Worm (Caenorhabditis elegans) whole organism, midembryonic: ENCODE data around the gene irg-6.
"Not testable (repeated sequence)": the region's sequence is repeated elsewhere in the genome, so short reads cannot be mapped to it uniquely, and the experiment has no call there.

Source experiments
- T22C8.4 ChIP-seq: fragments of 200-800 bp; sonication (Bioruptor generic); IDR thresholded peaks from 2 replicates; pipeline ENCODE4 v1.3.6; 2022; ENCODE audit warnings: missing genetic modification characterization, missing compliant biosample characterization
- cog-1 ChIP-seq: sonication (generic microtip); optimal IDR thresholded peaks from 2 replicates; lab custom pipeline; 2016; ENCODE audit warnings: missing genetic modification characterization, missing compliant biosample characterization
- flt-1 ChIP-seq: fragments of 200-800 bp; sonication (Bioruptor generic); IDR thresholded peaks from 2 replicates; pipeline ENCODE4 v1.3.6; 2022; ENCODE audit warnings: missing genetic modification characterization, missing compliant biosample characterization
- klf-2 ChIP-seq: fragments of 200-800 bp; sonication (Bioruptor generic); conservative IDR thresholded peaks from 2 replicates; pipeline ENCODE4 v1.3.6; 2022; ENCODE audit warnings: missing genetic modification reagents, missing genetic modification characterization, missing compliant biosample characterization
- med-1 ChIP-seq: sonication (generic microtip); optimal IDR thresholded peaks from 2 replicates; lab custom pipeline; 2017; ENCODE audit warnings: missing genetic modification characterization, mild to moderate bottlenecking, missing compliant biosample characterization, antibody characterized with exemption, missing genetic modification reagents; ENCODE audit not compliant: insufficient read depth
- ref-1 ChIP-seq: fragments of 200-800 bp; sonication (Bioruptor generic); conservative IDR thresholded peaks from 2 replicates; pipeline ENCODE4 v1.3.6; 2022; ENCODE audit warnings: missing genetic modification reagents, missing genetic modification characterization, missing compliant biosample characterization
- tab-1 ChIP-seq: fragments of 200-800 bp; sonication (Bioruptor generic); IDR thresholded peaks from 2 replicates; pipeline ENCODE4 v1.3.6; 2022; ENCODE audit warnings: missing genetic modification characterization, missing compliant biosample characterization
- ztf-23 ChIP-seq: fragments of 200-800 bp; sonication (Bioruptor generic); IDR thresholded peaks from 2 replicates; pipeline ENCODE4 v1.3.6; 2022; ENCODE audit warnings: missing genetic modification reagents, missing genetic modification characterization, missing compliant biosample characterization
- ztf-29 ChIP-seq: fragments of 200-800 bp; sonication (Bioruptor generic); IDR thresholded peaks from 2 replicates; pipeline ENCODE4 v1.3.6; 2022; ENCODE audit warnings: missing genetic modification reagents, missing genetic modification characterization, missing compliant biosample characterization

The irg-6 gene

DNA sequence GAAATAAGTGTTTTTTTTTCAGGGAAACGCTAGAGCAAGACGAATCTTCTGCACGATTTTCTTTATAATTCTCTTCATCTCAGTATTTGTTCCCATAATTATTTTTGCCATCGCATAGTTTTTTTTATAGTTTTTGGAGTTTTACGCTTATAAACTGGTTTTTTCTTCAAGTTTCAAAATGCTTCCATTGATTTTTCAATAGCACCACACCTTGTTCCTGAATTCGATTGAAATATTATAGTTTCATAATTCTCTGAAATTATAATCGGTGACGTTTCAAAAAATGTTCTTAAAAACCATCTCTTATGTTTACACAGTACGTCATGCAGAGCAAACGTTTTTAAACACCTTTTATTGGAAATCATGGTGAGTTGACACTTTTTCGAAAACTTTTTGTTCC is 21.6 kb downstream of the irg-6 start, which contains the start of gene K08D8.12:
K08D8.12 (plus strand) TSS at position 301 of the 400 bp plus-strand sequence.
- TF ChIP-seq klf-2 = no peak
- TF ChIP-seq ztf-23 (GFP tag; lab: Robert Waterston, UW) = no peak
- no peak for TF ChIP-seq tab-1 (GFP tag; lab: Robert Waterston, UW)

DNA sequence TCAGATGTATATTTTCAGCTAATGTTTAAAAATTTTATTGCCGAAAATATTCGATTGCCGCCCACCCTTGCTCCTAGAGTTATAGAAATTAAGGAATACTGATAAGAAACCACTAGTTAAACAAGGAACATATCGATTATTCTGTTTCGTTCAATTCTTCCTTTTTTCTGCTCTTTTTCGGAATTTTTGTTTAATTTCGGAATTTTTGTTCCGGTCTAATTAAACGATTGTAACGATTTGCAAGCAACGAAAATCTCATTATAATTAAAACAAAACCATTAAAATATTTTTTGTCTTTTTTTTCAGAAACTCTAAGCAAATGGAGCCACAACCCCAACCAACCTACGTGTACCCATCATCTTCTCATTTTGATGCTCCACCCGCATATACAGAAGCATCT is 22.6 kb downstream of the irg-6 start, which contains the start of gene K08D8.1:
K08D8.1 (plus strand) TSS at position 301 of the 400 bp plus-strand sequence.
- no peak for TF ChIP-seq tab-1 (GFP tag; lab: Robert Waterston, UW)
- TF ChIP-seq T22C8.4 (GFP tag; lab: Robert Waterston, UW) = no peak
- no peak for TF ChIP-seq cog-1 (tag; lab: Kevin White, UChicago)
- no peak for TF ChIP-seq flt-1 (GFP tag; lab: Robert Waterston, UW)

DNA sequence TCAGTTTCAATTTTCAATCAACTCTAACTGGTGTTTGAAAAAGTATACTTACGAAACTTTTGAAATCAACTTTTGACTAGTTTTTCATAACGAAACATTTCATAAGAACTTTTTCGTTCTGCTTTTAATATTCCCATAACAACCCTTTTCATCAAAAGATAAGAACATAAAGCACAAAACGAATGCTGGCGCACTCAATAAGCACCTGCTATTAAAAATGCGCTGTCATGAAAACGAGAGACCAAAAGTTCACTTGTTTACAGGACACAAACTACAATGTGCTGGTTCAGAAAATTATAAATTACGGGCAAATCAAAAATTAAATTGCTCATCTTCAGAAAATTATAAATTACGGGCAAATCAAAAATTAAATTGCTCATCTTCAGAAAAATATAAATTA is 23.7 kb downstream of the irg-6 start:
- no peak for TF ChIP-seq ref-1
- no peak for TF ChIP-seq med-1 (GFP tag; lab: Kevin White, UChicago)
- TF ChIP-seq flt-1 (GFP tag; lab: Robert Waterston, UW) = no peak
- no peak for TF ChIP-seq ztf-29 (GFP tag; lab: Robert Waterston, UW)
- no peak for TF ChIP-seq ztf-23 (GFP tag; lab: Robert Waterston, UW)
- TF ChIP-seq klf-2 = no peak
- no peak for TF ChIP-seq cog-1 (tag; lab: Kevin White, UChicago)
- no peak for TF ChIP-seq T22C8.4 (GFP tag; lab: Robert Waterston, UW)
- TF ChIP-seq tab-1 (GFP tag; lab: Robert Waterston, UW) = no peak

DNA sequence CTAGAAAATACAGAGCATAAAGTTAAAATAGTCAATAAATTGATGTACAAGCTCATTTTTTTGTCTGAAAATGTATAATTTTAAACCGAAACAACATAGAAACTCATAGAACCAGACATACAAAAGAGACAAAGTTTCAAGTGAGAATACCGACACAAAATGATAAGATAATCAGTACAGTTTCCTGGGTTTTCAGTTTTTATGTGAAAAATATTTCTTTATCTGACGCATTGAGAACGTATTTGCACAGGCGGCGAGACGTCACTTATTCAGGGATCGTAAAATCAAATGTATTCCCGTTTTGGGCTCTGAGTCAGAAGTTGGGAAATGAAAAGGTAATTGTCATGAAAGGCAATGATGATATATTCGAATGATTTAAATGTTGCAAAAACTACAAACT is 24.3 kb downstream of the irg-6 start, which contains the start of gene K08D8.6:
K08D8.6 (minus strand) TSS at position 64 of the 400 bp plus-strand sequence.
- TF ChIP-seq T22C8.4 (GFP tag; lab: Robert Waterston, UW) (no peak), ztf-23 (GFP tag; lab: Robert Waterston, UW) (no peak), cog-1 (tag; lab: Kevin White, UChicago) (no peak), med-1 (GFP tag; lab: Kevin White, UChicago) (no peak), tab-1 (GFP tag; lab: Robert Waterston, UW) (no peak), ref-1 (no peak), klf-2 (no peak), ztf-29 (GFP tag; lab: Robert Waterston, UW) (no peak)

DNA sequence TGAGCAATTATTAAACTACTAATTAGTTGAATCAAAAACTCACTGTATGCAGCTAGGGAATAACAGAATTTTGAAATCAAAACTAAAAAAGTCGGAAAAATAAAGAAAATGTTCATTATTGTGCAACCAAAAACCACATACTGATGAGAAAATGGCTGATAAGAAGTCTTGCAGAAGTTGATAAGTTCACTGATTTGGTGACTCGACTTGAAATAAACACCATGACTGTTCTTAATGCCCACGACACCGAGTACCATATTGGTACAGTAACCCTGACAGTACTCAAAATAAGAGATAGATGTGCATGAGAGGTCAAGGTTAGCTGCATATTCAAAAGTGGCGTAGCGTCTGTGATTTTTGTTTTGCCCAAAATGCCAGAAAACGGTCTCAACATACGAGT is 28.8 kb downstream of the irg-6 start:
- TF ChIP-seq tab-1 (GFP tag; lab: Robert Waterston, UW) (no peak), ztf-23 (GFP tag; lab: Robert Waterston, UW) (no peak), med-1 (GFP tag; lab: Kevin White, UChicago) (no peak), flt-1 (GFP tag; lab: Robert Waterston, UW) (no peak), cog-1 (tag; lab: Kevin White, UChicago) (no peak), klf-2 (no peak), ztf-29 (GFP tag; lab: Robert Waterston, UW) (no peak), T22C8.4 (GFP tag; lab: Robert Waterston, UW) (no peak)

DNA sequence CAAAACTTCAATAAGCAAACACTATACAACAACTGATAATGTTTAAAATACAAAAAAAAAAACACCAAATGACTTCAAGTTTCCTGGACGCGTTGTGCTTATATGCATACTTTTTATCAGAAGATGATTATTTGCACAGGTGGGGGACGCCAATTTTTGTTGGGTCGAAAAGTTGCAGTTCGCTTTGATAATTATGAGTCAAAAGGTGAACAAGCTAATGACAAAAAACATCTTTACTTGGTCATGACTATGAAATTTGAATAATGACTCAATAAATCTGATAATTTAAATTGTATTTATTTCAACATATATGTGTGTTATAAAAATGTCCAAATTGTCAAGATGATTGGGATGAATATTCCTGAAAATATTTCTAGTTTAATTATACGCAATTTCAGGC is 31.6 kb downstream of the irg-6 start, which contains the start of gene ZK896.4:
ZK896.4 (minus strand) TSS at position 101 of the 400 bp plus-strand sequence.
- no peak for TF ChIP-seq T22C8.4 (GFP tag; lab: Robert Waterston, UW)
- no peak for TF ChIP-seq flt-1 (GFP tag; lab: Robert Waterston, UW)
- no peak for TF ChIP-seq cog-1 (tag; lab: Kevin White, UChicago)
- TF ChIP-seq med-1 (GFP tag; lab: Kevin White, UChicago) = no peak
- no peak for TF ChIP-seq ref-1
- TF ChIP-seq klf-2 = no peak
- no peak for TF ChIP-seq ztf-23 (GFP tag; lab: Robert Waterston, UW)
- no peak for TF ChIP-seq tab-1 (GFP tag; lab: Robert Waterston, UW)

DNA sequence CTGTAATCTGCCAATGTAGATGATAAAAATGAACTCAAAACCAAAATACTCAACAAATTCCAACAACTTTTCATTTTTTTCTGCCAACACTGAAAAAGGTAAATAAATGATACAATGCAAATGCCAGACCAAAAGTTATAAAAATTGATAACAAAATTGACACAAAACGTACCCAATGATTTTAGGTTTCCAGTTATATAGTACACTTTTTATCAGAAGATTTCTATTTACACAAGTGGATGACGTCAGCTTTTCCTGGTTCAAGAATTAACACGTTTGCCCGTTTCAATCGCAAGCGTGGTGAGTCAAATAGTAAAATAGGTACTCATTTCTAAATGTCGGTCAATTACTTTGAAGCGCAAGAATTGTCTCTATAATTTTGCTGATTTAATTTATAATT is 35.2 kb downstream of the irg-6 start, which contains the start of gene ZK896.5:
ZK896.5 (minus strand) TSS at position 89 of the 400 bp plus-strand sequence.
- TF ChIP-seq ztf-23 (GFP tag; lab: Robert Waterston, UW) (no peak), tab-1 (GFP tag; lab: Robert Waterston, UW) (no peak), T22C8.4 (GFP tag; lab: Robert Waterston, UW) (no peak), med-1 (GFP tag; lab: Kevin White, UChicago) (no peak), klf-2 (no peak), ref-1 (no peak), ztf-29 (GFP tag; lab: Robert Waterston, UW) (no peak), flt-1 (GFP tag; lab: Robert Waterston, UW) (no peak), cog-1 (tag; lab: Kevin White, UChicago) (no peak)

DNA sequence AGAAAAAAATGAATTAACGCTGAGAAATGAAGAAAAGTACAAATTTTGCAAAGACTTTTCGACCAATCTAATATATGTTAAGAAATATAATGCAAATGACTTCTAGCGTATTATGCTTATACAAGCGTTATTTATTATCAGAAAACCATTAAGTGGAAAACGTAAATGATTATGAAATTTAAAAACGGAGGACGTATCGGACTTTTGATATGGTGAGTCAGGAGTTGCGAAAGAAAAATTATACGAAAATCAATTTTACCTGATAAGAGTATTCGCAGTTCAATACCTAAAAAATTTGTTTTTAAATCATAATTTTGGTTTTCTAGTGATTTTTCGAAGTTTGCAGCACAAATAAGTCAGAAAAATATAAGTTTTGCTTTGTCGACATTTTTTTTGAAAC is 38.2 kb downstream of the irg-6 start:
- no peak for TF ChIP-seq ztf-29 (GFP tag; lab: Robert Waterston, UW)
- TF ChIP-seq T22C8.4 (GFP tag; lab: Robert Waterston, UW) = no peak
- no peak for TF ChIP-seq cog-1 (tag; lab: Kevin White, UChicago)
- TF ChIP-seq med-1 (GFP tag; lab: Kevin White, UChicago) = no peak
- TF ChIP-seq tab-1 (GFP tag; lab: Robert Waterston, UW) = no peak
- TF ChIP-seq ztf-23 (GFP tag; lab: Robert Waterston, UW) = no peak
- no peak for TF ChIP-seq flt-1 (GFP tag; lab: Robert Waterston, UW)
- TF ChIP-seq ref-1 = no peak
- no peak for TF ChIP-seq klf-2

DNA sequence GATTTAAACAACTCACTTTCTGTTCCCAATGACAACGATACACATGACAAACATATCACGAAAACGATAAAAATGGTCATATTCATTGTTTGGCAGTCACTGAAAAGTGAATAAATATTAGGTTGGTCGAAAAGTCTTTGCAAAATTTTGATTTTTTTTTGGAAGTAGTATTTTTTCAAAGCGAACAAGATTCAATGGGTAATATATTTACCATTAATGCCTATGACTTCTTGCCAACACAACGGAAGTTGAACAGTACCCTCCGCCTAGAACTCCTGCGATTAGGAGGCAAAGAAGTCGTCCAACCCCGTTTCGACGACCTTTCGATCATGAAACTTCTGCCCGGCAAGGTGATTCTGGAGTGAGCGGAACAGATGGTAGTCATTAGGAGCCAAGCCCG is 39.5 kb downstream of the irg-6 start, which contains the start of gene ZK896.1:
ZK896.1 (minus strand) TSS at position 101 of the 400 bp plus-strand sequence.
- not testable (repeated sequence) for TF ChIP-seq tab-1 (GFP tag; lab: Robert Waterston, UW); T22C8.4 (GFP tag; lab: Robert Waterston, UW); klf-2

DNA sequence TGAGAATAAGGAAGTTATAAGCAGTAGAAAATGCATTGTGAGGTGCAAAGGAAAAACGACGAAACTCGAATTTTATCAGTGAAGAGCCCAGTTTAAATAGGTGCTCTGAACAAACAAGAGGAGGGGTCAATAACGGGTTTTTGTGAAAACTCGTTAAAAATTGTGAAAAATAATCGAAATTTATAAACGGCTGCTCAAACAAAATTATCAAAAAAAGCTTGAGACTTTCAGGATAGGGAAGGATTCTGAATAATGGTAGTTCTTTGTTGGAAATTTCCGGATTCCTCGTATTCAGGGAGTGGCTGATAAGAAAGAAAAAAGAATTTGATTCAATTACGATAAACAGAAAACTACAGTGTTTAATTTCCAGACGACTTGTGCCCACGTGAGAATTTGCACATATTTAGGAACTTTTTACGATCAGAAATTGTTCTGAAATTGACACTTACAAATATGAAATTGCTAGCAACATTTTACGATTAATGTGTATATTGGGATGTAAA is 43.3 kb downstream of the irg-6 start, which contains the start of gene clec-187:
clec-187 (minus strand) TSS at position 51 of the 503 bp plus-strand sequence.
- TF ChIP-seq T22C8.4 (GFP tag; lab: Robert Waterston, UW) (no peak), flt-1 (GFP tag; lab: Robert Waterston, UW) (no peak), ztf-29 (GFP tag; lab: Robert Waterston, UW) (no peak), tab-1 (GFP tag; lab: Robert Waterston, UW) (no peak), ref-1 (no peak)
